Fruit fly (Drosophila melanogaster): ENCODE data around the gene RnpS1.
A peak's percentile ranks its signal among the peaks of the same experiment; 100 is the strongest.

The RnpS1 gene

dm6 chr3R:9563240-9563992 is 11.6 kb downstream of the RnpS1 start, which contains the start of the genes CG9393 and Vps45 (continued):
- TF ChIP-seq ci (GFP tag; IDR thresholded peaks at IDR 0.05) (no peak), CG8944 (GFP tag; optimal IDR thresholded peaks at IDR 0.05) (peak; percentile 7), Ptx1 (GFP tag; IDR thresholded peaks at IDR 0.05) (peak; percentile 58), nom (GFP tag; optimal IDR thresholded peaks at IDR 0.05) (no peak), luna (GFP tag; optimal IDR thresholded peaks at IDR 0.05) (peak; percentile 17), Ets65A (GFP tag) (peak; percentile 97), CG14667 (GFP tag; IDR thresholded peaks at IDR 0.05) (no peak; the same call in 1 of the 2 replicates), pros (GFP tag; optimal IDR thresholded peaks at IDR 0.05) (no peak), ssp (GFP tag; IDR thresholded peaks at IDR 0.05) (peak; percentile 55), NfI (GFP tag; optimal IDR thresholded peaks at IDR 0.05) (peak; percentile 58), gsb (GFP tag; IDR thresholded peaks at IDR 0.05) (no peak), E2f2 (GFP tag; IDR thresholded peaks at IDR 0.05) (peak; percentile 63), CG12391 (tag; optimal IDR thresholded peaks at IDR 0.05) (peak; percentile 80), Ada2b (GFP tag; IDR thresholded peaks at IDR 0.05) (peak; percentile 15; the same call in 1 of the 2 replicates), Oaz (GFP tag; IDR thresholded peaks at IDR 0.05) (no peak), CG16863 (GFP tag; optimal IDR thresholded peaks at IDR 0.05) (peak; percentile 57), HLHmδ (GFP tag; optimal IDR thresholded peaks at IDR 0.05) (no peak), crc (GFP tag; optimal IDR thresholded peaks at IDR 0.05) (no peak), Fer2 (tag; optimal IDR thresholded peaks at IDR 0.05) (peak; percentile 58), CG31441 (GFP tag; IDR thresholded peaks at IDR 0.05) (no peak), CG8388 (GFP tag; optimal IDR thresholded peaks at IDR 0.05) (no peak), Dip2 (GFP tag; IDR thresholded peaks at IDR 0.05) (no peak), lbe (GFP tag; optimal IDR thresholded peaks at IDR 0.05) (peak; percentile 64), en (GFP tag; optimal IDR thresholded peaks at IDR 0.05) (no peak), fu2 (GFP tag; optimal IDR thresholded peaks at IDR 0.05) (peak; percentile 71), bigmax (GFP tag; optimal IDR thresholded peaks at IDR 0.05) (no peak), Drgx (GFP tag; IDR thresholded peaks at IDR 0.05) (no peak), jigr1 (GFP tag; IDR thresholded peaks at IDR 0.05) (no peak), CG4730 (GFP tag; IDR thresholded peaks at IDR 0.05) (0 out of 2 replicates have a peak, but pooled peaks have one; percentile 34), trh (GFP tag; optimal IDR thresholded peaks at IDR 0.05) (peak; percentile 16), sisA (GFP tag; IDR thresholded peaks at IDR 0.05) (peak; percentile 34; the same call in 1 of the 2 replicates), gt (GFP tag; IDR thresholded peaks at IDR 0.05) (no peak), CG16779 (GFP tag; IDR thresholded peaks at IDR 0.05) (no peak), CG6813 (GFP tag; optimal IDR thresholded peaks at IDR 0.05) (no peak), CG30403 (GFP tag; optimal IDR thresholded peaks at IDR 0.05) (peak; percentile 77), CG6683 (GFP tag; optimal IDR thresholded peaks at IDR 0.05) (peak; percentile 5), CG9876 (GFP tag; optimal IDR thresholded peaks at IDR 0.05) (peak; percentile 12), dpn (GFP tag; optimal IDR thresholded peaks at IDR 0.05) (peak; percentile 77), Gug (GFP tag; IDR thresholded peaks at IDR 0.05) (peak; percentile 65; the same call in 2 of the 4 replicates), CG10321 (GFP tag; IDR thresholded peaks at IDR 0.05) (0 out of 2 replicates have a peak, but pooled peaks have one; percentile 16), tgo (GFP tag; IDR thresholded peaks at IDR 0.05) (peak; percentile 48; the same call in 1 of the 3 replicates), Antp (GFP tag; optimal IDR thresholded peaks at IDR 0.05) (peak; percentile 48), Hmx (GFP tag; optimal IDR thresholded peaks at IDR 0.05) (no peak), inv (GFP tag; IDR thresholded peaks at IDR 0.05; ENCODE audit: partially characterized antibody) (peak; percentile 93), CG17912 (GFP tag; optimal IDR thresholded peaks at IDR 0.05) (peak; percentile 0), grau (tag; optimal IDR thresholded peaks at IDR 0.05) (peak; percentile 66), CG30431 (GFP tag; optimal IDR thresholded peaks at IDR 0.05) (no peak), croc (GFP tag; conservative IDR thresholded peaks at IDR 0.05) (0 out of 3 replicates have a peak, but pooled peaks have one; percentile 23), p53 (GFP tag; optimal IDR thresholded peaks at IDR 0.05) (no peak), Hsf (GFP tag; optimal IDR thresholded peaks at IDR 0.05) (peak; percentile 79), CG3065 (GFP tag; optimal IDR thresholded peaks at IDR 0.05) (peak; percentile 48)
